Worm (Caenorhabditis elegans): ENCODE data around the gene Y81B9A.4.
A peak's percentile ranks its signal among the peaks of the same experiment; 100 is the strongest.

The Y81B9A.4 gene

ce11 chrX:9180823-9181222 lies at the start of gene Y81B9A.4:
Gene Y81B9A.4, minus strand, starts transcription at chrX:9180923.
- TF ChIP-seq sea-2 (GFP tag; optimal IDR thresholded peaks at IDR 0.05) = no peak
- TF ChIP-seq aly-2 (tag; optimal IDR thresholded peaks at IDR 0.05) = no peak
- no peak for TF ChIP-seq nhr-43 (tag; optimal IDR thresholded peaks at IDR 0.05; ENCODE audit: poor library complexity, severe bottlenecking)
- no peak for TF ChIP-seq nhr-237 (tag; optimal IDR thresholded peaks at IDR 0.05)

ce11 chrX:9230322-9230721 lies 49.6 kb upstream of the Y81B9A.4 start:
- no peak for TF ChIP-seq jun-1 (tag; optimal IDR thresholded peaks at IDR 0.05)
- TF ChIP-seq nhr-77 (tag; optimal IDR thresholded peaks at IDR 0.05) = no peak
- TF ChIP-seq nhr-12 (tag; optimal IDR thresholded peaks at IDR 0.05) = no peak
- TF ChIP-seq nhr-67 (tag; optimal IDR thresholded peaks at IDR 0.05) = no peak
- TF ChIP-seq elt-3 (tag; optimal IDR thresholded peaks at IDR 0.05) = no peak
- no peak for TF ChIP-seq ceh-28 (tag; optimal IDR thresholded peaks at IDR 0.05)
- TF ChIP-seq snpc-4 (tag; optimal IDR thresholded peaks at IDR 0.05) = no peak
- no peak for TF ChIP-seq nhr-76 (tag; optimal IDR thresholded peaks at IDR 0.05)
- no peak for TF ChIP-seq nhr-25 (tag; optimal IDR thresholded peaks at IDR 0.05)
- TF ChIP-seq tbx-2 (tag; optimal IDR thresholded peaks at IDR 0.05) = no peak
- TF ChIP-seq pha-4 (tag; optimal IDR thresholded peaks at IDR 0.05) = no peak
- TF ChIP-seq nhr-11 (tag; optimal IDR thresholded peaks at IDR 0.05) = no peak
- TF ChIP-seq nhr-28 (tag; optimal IDR thresholded peaks at IDR 0.05) = no peak
- TF ChIP-seq R02D3.7 (tag; optimal IDR thresholded peaks at IDR 0.05) = no peak
- TF ChIP-seq egl-27 (tag; optimal IDR thresholded peaks at IDR 0.05) = no peak
- TF ChIP-seq nhr-237 (tag; optimal IDR thresholded peaks at IDR 0.05) = no peak
- TF ChIP-seq ztf-11 (tag; optimal IDR thresholded peaks at IDR 0.05) = no peak
- no peak for TF ChIP-seq ceh-82 (tag; optimal IDR thresholded peaks at IDR 0.05)
- TF ChIP-seq fkh-2 (tag; optimal IDR thresholded peaks at IDR 0.05) = no peak

DNA sequence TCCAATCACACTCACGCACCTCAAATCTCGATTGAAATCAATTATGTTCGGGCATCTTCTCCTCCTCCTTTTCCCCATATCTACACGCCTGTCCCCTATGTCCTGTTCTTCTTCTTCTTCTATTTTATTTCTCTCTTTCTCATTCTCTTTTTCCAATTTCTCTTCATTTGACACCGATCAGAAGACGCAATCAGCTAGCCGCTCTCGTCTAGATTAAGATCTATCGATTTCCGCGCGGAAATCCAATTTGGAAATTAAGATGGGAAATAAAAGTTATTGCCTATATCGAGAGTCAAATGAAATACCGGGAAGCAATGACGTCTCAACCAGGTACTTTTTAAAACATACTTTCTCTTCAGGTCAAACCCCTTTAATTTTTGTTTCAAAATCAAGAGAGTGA lies 47.7 kb upstream of the Y81B9A.4 start:
- peak; percentile 27 for TF ChIP-seq ceh-28 (tag; optimal IDR thresholded peaks at IDR 0.05)
- TF ChIP-seq lin-39 (tag; optimal IDR thresholded peaks at IDR 0.05) = no peak
- peak; percentile 44 for TF ChIP-seq nhr-25 (tag; optimal IDR thresholded peaks at IDR 0.05)
- TF ChIP-seq elt-1 (tag; optimal IDR thresholded peaks at IDR 0.05) = peak; percentile 86
- TF ChIP-seq ama-1 (optimal IDR thresholded peaks at IDR 0.05) = no peak
- TF ChIP-seq nhr-23 (tag; optimal IDR thresholded peaks at IDR 0.05) = peak; percentile 75
- peak in 1 of 3 experiments; percentile 21 for TF ChIP-seq elt-3 (tag; optimal IDR thresholded peaks at IDR 0.05)
- TF ChIP-seq egl-5 (tag; optimal IDR thresholded peaks at IDR 0.05) = peak; percentile 55
- no peak for TF ChIP-seq egl-27 (tag; optimal IDR thresholded peaks at IDR 0.05)

DNA sequence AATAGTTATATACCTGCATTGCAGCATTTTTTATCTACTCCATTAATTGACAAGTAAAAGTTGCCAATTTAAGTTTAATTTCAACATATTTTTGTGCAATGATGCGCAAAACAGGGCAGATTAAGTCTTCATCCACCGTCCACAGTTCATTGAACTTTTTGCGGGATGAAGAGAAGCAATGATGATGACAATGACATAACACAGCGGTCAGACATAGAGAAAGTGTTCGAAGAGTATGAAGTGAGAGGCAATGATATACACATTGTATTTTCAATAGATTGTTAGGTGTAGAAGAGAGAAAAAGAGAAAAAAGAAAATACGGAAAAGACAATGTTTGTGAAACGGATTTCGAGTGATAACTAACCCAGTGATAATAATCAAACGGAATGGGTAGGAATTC lies 46.2 kb upstream of the Y81B9A.4 start:
- TF ChIP-seq pha-4 (tag; optimal IDR thresholded peaks at IDR 0.05) (peak; percentile 11), nhr-23 (tag; optimal IDR thresholded peaks at IDR 0.05) (peak; percentile 55), lin-39 (tag; optimal IDR thresholded peaks at IDR 0.05) (no peak), fos-1 (tag; optimal IDR thresholded peaks at IDR 0.05) (no peak), ZK546.5 (tag; optimal IDR thresholded peaks at IDR 0.05) (no peak)

- no peak for TF ChIP-seq fkh-10 (GFP tag; optimal IDR thresholded peaks at IDR 0.05)
- TF ChIP-seq daf-12 (tag; optimal IDR thresholded peaks at IDR 0.05) = no peak
- TF ChIP-seq nhr-25 (tag; optimal IDR thresholded peaks at IDR 0.05) = peak; percentile 68
- no peak for TF ChIP-seq fos-1 (tag; optimal IDR thresholded peaks at IDR 0.05)
- TF ChIP-seq ama-1 (optimal IDR thresholded peaks at IDR 0.05) = no peak
- TF ChIP-seq elt-1 (tag; optimal IDR thresholded peaks at IDR 0.05) = peak; percentile 1
- TF ChIP-seq fkh-2 (tag; optimal IDR thresholded peaks at IDR 0.05) = no peak
- TF ChIP-seq ztf-4 (tag; optimal IDR thresholded peaks at IDR 0.05) = no peak
- peak; percentile 20 for TF ChIP-seq nhr-43 (tag; optimal IDR thresholded peaks at IDR 0.05; ENCODE audit: poor library complexity, severe bottlenecking)
- no peak for TF ChIP-seq tbx-2 (tag; optimal IDR thresholded peaks at IDR 0.05)
- TF ChIP-seq jun-1 (tag; optimal IDR thresholded peaks at IDR 0.05) = peak; percentile 14
- peak; percentile 15 for TF ChIP-seq lsy-12 (tag; optimal IDR thresholded peaks at IDR 0.05)
- peak; percentile 69 for TF ChIP-seq pha-4 (tag; optimal IDR thresholded peaks at IDR 0.05)
- no peak for TF ChIP-seq snpc-4 (tag; optimal IDR thresholded peaks at IDR 0.05)
- TF ChIP-seq elt-2 (tag; optimal IDR thresholded peaks at IDR 0.05) = peak; percentile 60
- peak; percentile 53 for TF ChIP-seq egl-27 (tag; optimal IDR thresholded peaks at IDR 0.05)
- peak; percentile 11 for TF ChIP-seq nhr-23 (tag; optimal IDR thresholded peaks at IDR 0.05)
- TF ChIP-seq unc-39 (tag; optimal IDR thresholded peaks at IDR 0.05) = no peak
- TF ChIP-seq pqm-1 (tag; optimal IDR thresholded peaks at IDR 0.05) = peak; percentile 45
- peak; percentile 19 for TF ChIP-seq hmg-11 (tag; optimal IDR thresholded peaks at IDR 0.05)
Measured at ce11 chrX:9225273-9225672, 44.5 kb upstream of the Y81B9A.4 start.
